Comparison of ENCODE assay signal across 1 fruit fly cellular context in the genomic region with DNA sequence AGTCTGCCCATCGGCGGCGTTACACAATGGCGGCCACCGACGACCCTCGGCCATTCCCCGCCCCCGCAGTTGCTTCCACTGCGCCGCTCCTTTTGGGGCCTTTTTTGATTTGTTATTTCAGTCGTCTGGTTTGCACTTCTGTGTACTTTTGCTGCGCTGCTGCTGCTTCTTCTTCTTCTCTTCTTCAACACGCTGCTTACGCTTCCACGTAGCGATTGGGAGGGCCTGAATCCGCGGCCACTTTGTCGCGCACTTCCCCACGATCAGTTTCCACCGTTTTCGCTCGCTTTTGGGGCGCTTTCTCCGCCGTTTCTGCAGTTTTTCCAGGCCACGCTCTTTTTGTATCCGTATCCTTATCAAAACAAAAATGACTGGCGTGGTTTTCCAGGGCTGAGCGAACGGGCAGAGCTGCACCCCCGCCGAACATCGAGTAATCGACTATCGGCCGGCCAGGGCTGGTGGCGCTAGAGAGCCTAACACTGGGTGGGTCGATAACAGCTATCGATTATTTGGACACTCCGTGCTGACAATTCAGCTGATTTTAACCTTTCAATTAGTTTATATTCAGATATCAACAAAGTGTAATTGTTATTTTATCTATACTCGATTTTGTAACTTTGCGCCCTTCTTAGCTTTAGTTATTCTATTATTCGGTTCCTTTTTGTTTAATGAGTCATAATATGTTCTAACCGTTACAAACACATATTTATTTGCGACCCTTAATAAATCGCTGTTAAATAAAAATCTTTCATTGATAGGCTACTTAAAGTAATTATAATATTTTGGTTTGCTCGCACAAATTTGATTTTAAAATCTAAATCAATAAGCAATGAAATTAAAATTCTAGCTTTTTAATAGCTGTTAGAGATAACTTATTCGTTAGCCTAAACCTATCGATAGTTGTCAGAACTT.
A peak's percentile ranks its signal among the peaks of the same experiment; 100 is the strongest.
TF ChIP-seq lines count a peak whose summit lies in the region.

A gene (minus strand): TSS at position 432 of the 912 bp plus-strand sequence.
A gene (plus strand): TSS at position 894 of the 912 bp plus-strand sequence.

TF ChIP-seq in whole organism, embryonic, 481 proteins besides CTCF, POLR2A, EP300 and RAD21 (continued from another document and continues in another):
- TF ChIP-seq esg (GFP tag; conservative IDR thresholded peaks at IDR 0.05; lab: Robert Waterston, UW) = no peak
- TF ChIP-seq Rx (GFP tag; IDR thresholded peaks at IDR 0.05; lab: Robert Waterston, UW) = no peak
- TF ChIP-seq PHDP (tag; optimal IDR thresholded peaks at IDR 0.05; lab: Kevin White, UChicago) = peak; percentile 29
- TF ChIP-seq Stat92E (GFP tag; optimal IDR thresholded peaks at IDR 0.05; lab: Kevin White, UChicago) = no peak
- TF ChIP-seq Asciz (GFP tag; optimal IDR thresholded peaks at IDR 0.05; lab: Kevin White, UChicago) = no peak
- no peak for TF ChIP-seq kah (GFP tag; optimal IDR thresholded peaks at IDR 0.05; lab: Kevin White, UChicago)
- peak; percentile 68 for TF ChIP-seq CG2129 (GFP tag; IDR thresholded peaks at IDR 0.05; lab: Robert Waterston, UW; ENCODE audit: partially characterized antibody)
- TF ChIP-seq HLH4C (GFP tag; IDR thresholded peaks at IDR 0.05; lab: Robert Waterston, UW; ENCODE audit: partially characterized antibody) = peak; percentile 82
- no peak for TF ChIP-seq Dfd (GFP tag; optimal IDR thresholded peaks at IDR 0.05; lab: Kevin White, UChicago)
- TF ChIP-seq Hsf (GFP tag; optimal IDR thresholded peaks at IDR 0.05; lab: Kevin White, UChicago) = peak; percentile 54
- TF ChIP-seq salm (tag; optimal IDR thresholded peaks at IDR 0.05; lab: Kevin White, UChicago) = no peak
- TF ChIP-seq CG34422 (GFP tag; IDR thresholded peaks at IDR 0.05; lab: Robert Waterston, UW) = peak; percentile 78
- TF ChIP-seq CG11398 (GFP tag; optimal IDR thresholded peaks at IDR 0.05; lab: Kevin White, UChicago) = no peak
- 0 out of 2 replicates have a peak, but pooled peaks have one; percentile 31 for TF ChIP-seq CG11696 (GFP tag; IDR thresholded peaks at IDR 0.05; lab: Robert Waterston, UW)
- TF ChIP-seq Drgx (GFP tag; IDR thresholded peaks at IDR 0.05; lab: Robert Waterston, UW) = no peak; the same call in 1 of the 2 replicates
- peak; percentile 49; the same call in 1 of the 2 replicates for TF ChIP-seq ranshi (GFP tag; IDR thresholded peaks at IDR 0.05; lab: Robert Waterston, UW)
- peak; percentile 49 for TF ChIP-seq CG12391 (tag; optimal IDR thresholded peaks at IDR 0.05; lab: Kevin White, UChicago)
- TF ChIP-seq fd3F (GFP tag; optimal IDR thresholded peaks at IDR 0.05; lab: Kevin White, UChicago) = no peak
- peak; percentile 76 for TF ChIP-seq slbo (GFP tag; IDR thresholded peaks at IDR 0.05; lab: Robert Waterston, UW)
- no peak for TF ChIP-seq dmrt99B (tag; optimal IDR thresholded peaks at IDR 0.05; lab: Kevin White, UChicago)
- peak; percentile 3 for TF ChIP-seq vfl (GFP tag; optimal IDR thresholded peaks at IDR 0.05; lab: Kevin White, UChicago)
- peak; percentile 28 for TF ChIP-seq klu (GFP tag; IDR thresholded peaks at IDR 0.05; lab: Robert Waterston, UW)
- TF ChIP-seq Deaf1 (tag; optimal IDR thresholded peaks at IDR 0.05; lab: Kevin White, UChicago) = no peak
- no peak for TF ChIP-seq CG15479 (GFP tag; optimal IDR thresholded peaks at IDR 0.05; lab: Kevin White, UChicago)
- TF ChIP-seq CG17328 (GFP tag; IDR thresholded peaks at IDR 0.05; lab: Robert Waterston, UW) = no peak
- TF ChIP-seq sisA (GFP tag; IDR thresholded peaks at IDR 0.05; lab: Robert Waterston, UW) = peak; percentile 33; the same call in 1 of the 2 replicates
- TF ChIP-seq Ets97D (GFP tag; optimal IDR thresholded peaks at IDR 0.05; lab: Kevin White, UChicago) = peak; percentile 93
- TF ChIP-seq CG17802 (tag; optimal IDR thresholded peaks at IDR 0.05; lab: Kevin White, UChicago) = no peak
- TF ChIP-seq Chrac-16 (GFP tag; optimal IDR thresholded peaks at IDR 0.05; lab: Kevin White, UChicago) = peak; percentile 21
- TF ChIP-seq z (GFP tag; IDR thresholded peaks at IDR 0.05; lab: Robert Waterston, UW) = no peak
- peak; percentile 83 for TF ChIP-seq ato (GFP tag; IDR thresholded peaks at IDR 0.05; lab: Robert Waterston, UW; ENCODE audit: partially characterized antibody)
- TF ChIP-seq CG12942 (GFP tag; optimal IDR thresholded peaks at IDR 0.05; lab: Kevin White, UChicago) = no peak
- TF ChIP-seq CG13123 (GFP tag; optimal IDR thresholded peaks at IDR 0.05; lab: Kevin White, UChicago) = no peak
- TF ChIP-seq CG1603 (tag; optimal IDR thresholded peaks at IDR 0.05; lab: Kevin White, UChicago) = no peak
- peak; percentile 92 for TF ChIP-seq Opbp (GFP tag; IDR thresholded peaks at IDR 0.05; lab: Robert Waterston, UW; ENCODE audit: partially characterized antibody)
- TF ChIP-seq CG17359 (tag; optimal IDR thresholded peaks at IDR 0.05; lab: Kevin White, UChicago) = peak; percentile 36
- peak; percentile 50 for TF ChIP-seq her (GFP tag; optimal IDR thresholded peaks at IDR 0.05; lab: Kevin White, UChicago)
- TF ChIP-seq trh (GFP tag; optimal IDR thresholded peaks at IDR 0.05; lab: Kevin White, UChicago) = no peak
- TF ChIP-seq CG3407 (GFP tag; optimal IDR thresholded peaks at IDR 0.05; lab: Kevin White, UChicago) = no peak
- peak; percentile 74 for TF ChIP-seq CG2120 (GFP tag; optimal IDR thresholded peaks at IDR 0.05; lab: Kevin White, UChicago)
- peak; percentile 2 for TF ChIP-seq CG12744 (GFP tag; optimal IDR thresholded peaks at IDR 0.05; lab: Kevin White, UChicago)
- no peak for TF ChIP-seq CG4707 (GFP tag; optimal IDR thresholded peaks at IDR 0.05; lab: Kevin White, UChicago)
- no peak for TF ChIP-seq cwo (GFP tag; optimal IDR thresholded peaks at IDR 0.05; lab: Kevin White, UChicago)
- peak; percentile 34 for TF ChIP-seq ind (GFP tag; optimal IDR thresholded peaks at IDR 0.05; lab: Kevin White, UChicago)
- no peak for TF ChIP-seq CG12219 (GFP tag; optimal IDR thresholded peaks at IDR 0.05; lab: Kevin White, UChicago)
- no peak for TF ChIP-seq wdn (GFP tag; IDR thresholded peaks at IDR 0.05; lab: Robert Waterston, UW)
- no peak for TF ChIP-seq CG7556 (GFP tag; optimal IDR thresholded peaks at IDR 0.05; lab: Kevin White, UChicago)
- no peak for TF ChIP-seq grn (GFP tag; optimal IDR thresholded peaks at IDR 0.05; lab: Kevin White, UChicago)
- no peak for TF ChIP-seq Nf-YB (GFP tag; optimal IDR thresholded peaks at IDR 0.05; lab: Kevin White, UChicago)
- TF ChIP-seq E2f1 (GFP tag; IDR thresholded peaks at IDR 0.05; lab: Robert Waterston, UW) = peak; percentile 25; the same call in 1 of the 2 replicates
- TF ChIP-seq lilli (GFP tag; optimal IDR thresholded peaks at IDR 0.05; lab: Kevin White, UChicago) = peak; percentile 63
- peak; percentile 72 for TF ChIP-seq inv (GFP tag; IDR thresholded peaks at IDR 0.05; lab: Robert Waterston, UW; ENCODE audit: partially characterized antibody)
- no peak for TF ChIP-seq twi (tag; optimal IDR thresholded peaks at IDR 0.05; lab: Kevin White, UChicago)
- TF ChIP-seq bcd (GFP tag; optimal IDR thresholded peaks at IDR 0.05; lab: Kevin White, UChicago) = peak; percentile 43
- peak; percentile 98 for TF ChIP-seq MESR4 (GFP tag; optimal IDR thresholded peaks at IDR 0.05; lab: Kevin White, UChicago)
- TF ChIP-seq Hmx (GFP tag; optimal IDR thresholded peaks at IDR 0.05; lab: Kevin White, UChicago) = peak; percentile 36
- TF ChIP-seq CG6175 (GFP tag; IDR thresholded peaks at IDR 0.05; lab: Robert Waterston, UW) = no peak
- peak; percentile 51 for TF ChIP-seq CG3847 (GFP tag; IDR thresholded peaks at IDR 0.05; lab: Robert Waterston, UW)
- TF ChIP-seq CG8944 (GFP tag; optimal IDR thresholded peaks at IDR 0.05; lab: Kevin White, UChicago) = peak; percentile 20
- peak; percentile 33 for TF ChIP-seq CG8089 (GFP tag; optimal IDR thresholded peaks at IDR 0.05; lab: Kevin White, UChicago)
- peak; percentile 41 for TF ChIP-seq CG18262 (tag; optimal IDR thresholded peaks at IDR 0.05; lab: Kevin White, UChicago)
- TF ChIP-seq exex (tag; optimal IDR thresholded peaks at IDR 0.05; lab: Kevin White, UChicago) = no peak
- peak; percentile 19 for TF ChIP-seq CG13424 (tag; optimal IDR thresholded peaks at IDR 0.05; lab: Kevin White, UChicago)
- no peak for TF ChIP-seq gem (tag; optimal IDR thresholded peaks at IDR 0.05; lab: Kevin White, UChicago)
- no peak for TF ChIP-seq D19B (GFP tag; optimal IDR thresholded peaks at IDR 0.05; lab: Kevin White, UChicago)
- no peak for TF ChIP-seq CG8388 (GFP tag; optimal IDR thresholded peaks at IDR 0.05; lab: Kevin White, UChicago)
- no peak for TF ChIP-seq CG13296 (GFP tag; optimal IDR thresholded peaks at IDR 0.05; lab: Kevin White, UChicago)
- no peak for TF ChIP-seq CG17568 (GFP tag; optimal IDR thresholded peaks at IDR 0.05; lab: Kevin White, UChicago)
- TF ChIP-seq Hmr (GFP tag; optimal IDR thresholded peaks at IDR 0.05; lab: Kevin White, UChicago) = peak; percentile 54
- peak; percentile 59 for TF ChIP-seq vvl (GFP tag; IDR thresholded peaks at IDR 0.05; lab: Robert Waterston, UW)
- TF ChIP-seq CG6791 (GFP tag; IDR thresholded peaks at IDR 0.05; lab: Robert Waterston, UW; ENCODE audit: partially characterized antibody) = peak; percentile 93
- peak; percentile 100 for TF ChIP-seq Dref (GFP tag; IDR thresholded peaks at IDR 0.05; lab: Robert Waterston, UW)
- peak; percentile 56 for TF ChIP-seq sug (tag; optimal IDR thresholded peaks at IDR 0.05; lab: Kevin White, UChicago)
- no peak for TF ChIP-seq lov (optimal IDR thresholded peaks at IDR 0.05; lab: Kevin White, UChicago)
- peak; percentile 56; the same call in 1 of the 3 replicates for TF ChIP-seq lov (GFP tag; IDR thresholded peaks at IDR 0.05; lab: Robert Waterston, UW)
- TF ChIP-seq B-H2 (GFP tag; optimal IDR thresholded peaks at IDR 0.05; lab: Kevin White, UChicago) = peak; percentile 8
- TF ChIP-seq bowl (GFP tag; IDR thresholded peaks at IDR 0.05; lab: Robert Waterston, UW) = no peak
- TF ChIP-seq Doc3 (GFP tag; IDR thresholded peaks at IDR 0.05; lab: Robert Waterston, UW; ENCODE audit: partially characterized antibody) = peak; percentile 48
- TF ChIP-seq nerfin-1 (tag; optimal IDR thresholded peaks at IDR 0.05; lab: Kevin White, UChicago) = peak; percentile 17
- TF ChIP-seq CG17829 (tag; optimal IDR thresholded peaks at IDR 0.05; lab: Kevin White, UChicago) = peak; percentile 57
- TF ChIP-seq chm (GFP tag; IDR thresholded peaks at IDR 0.05; lab: Robert Waterston, UW) = peak; percentile 57; the same call in 1 of the 2 replicates
- no peak for TF ChIP-seq CG18476 (GFP tag; optimal IDR thresholded peaks at IDR 0.05; lab: Kevin White, UChicago)
- TF ChIP-seq org-1 (GFP tag; optimal IDR thresholded peaks at IDR 0.05; lab: Kevin White, UChicago) = no peak
- peak; percentile 83; the same call in 2 of the 3 replicates for TF ChIP-seq knrl (GFP tag; IDR thresholded peaks at IDR 0.05; lab: Robert Waterston, UW; ENCODE audit: partially characterized antibody)
- no peak for TF ChIP-seq Poxn (GFP tag; IDR thresholded peaks at IDR 0.05; lab: Robert Waterston, UW)
- TF ChIP-seq CG15011 (GFP tag; optimal IDR thresholded peaks at IDR 0.05; lab: Kevin White, UChicago) = no peak
- peak; percentile 28 for TF ChIP-seq Mad (GFP tag; optimal IDR thresholded peaks at IDR 0.05; lab: Kevin White, UChicago)
- TF ChIP-seq CG1792 (GFP tag; optimal IDR thresholded peaks at IDR 0.05; lab: Kevin White, UChicago) = peak; percentile 7
- TF ChIP-seq Jarid2 (GFP tag; optimal IDR thresholded peaks at IDR 0.05; lab: Kevin White, UChicago) = peak; percentile 12
- 0 out of 2 replicates have a peak, but pooled peaks have one; percentile 44 for TF ChIP-seq rib (GFP tag; IDR thresholded peaks at IDR 0.05; lab: Robert Waterston, UW)
- peak; percentile 22 for TF ChIP-seq CG8924 (tag; optimal IDR thresholded peaks at IDR 0.05; lab: Kevin White, UChicago)
- no peak for TF ChIP-seq D (optimal IDR thresholded peaks at IDR 0.05; lab: Kevin White, UChicago)
- no peak for TF ChIP-seq D (GFP tag; optimal IDR thresholded peaks at IDR 0.05; lab: Kevin White, UChicago)
- no peak for TF ChIP-seq Hey (tag; optimal IDR thresholded peaks at IDR 0.05; lab: Kevin White, UChicago)
- no peak for TF ChIP-seq tap (tag; optimal IDR thresholded peaks at IDR 0.05; lab: Kevin White, UChicago)
- no peak for TF ChIP-seq sd (tag; optimal IDR thresholded peaks at IDR 0.05; lab: Kevin White, UChicago)
- TF ChIP-seq Optix (GFP tag; IDR thresholded peaks at IDR 0.05; lab: Robert Waterston, UW) = 0 out of 3 replicates have a peak, but pooled peaks have one; percentile 39
- TF ChIP-seq aop (GFP tag; IDR thresholded peaks at IDR 0.05; lab: Robert Waterston, UW) = 0 out of 2 replicates have a peak, but pooled peaks have one; percentile 37
- no peak for TF ChIP-seq NC2α (GFP tag; optimal IDR thresholded peaks at IDR 0.05; lab: Kevin White, UChicago)
- 0 out of 2 replicates have a peak, but pooled peaks have one; percentile 6 for TF ChIP-seq gt (GFP tag; IDR thresholded peaks at IDR 0.05; lab: Robert Waterston, UW)
- no peak for TF ChIP-seq slou (GFP tag; optimal IDR thresholded peaks at IDR 0.05; lab: Kevin White, UChicago)
- TF ChIP-seq Med (GFP tag; lab: Kevin White, UChicago) = peak; percentile 95
- TF ChIP-seq Gsc (GFP tag; IDR thresholded peaks at IDR 0.05; lab: Robert Waterston, UW) = no peak
- no peak for TF ChIP-seq sima (GFP tag; optimal IDR thresholded peaks at IDR 0.05; lab: Kevin White, UChicago)
- peak; percentile 62 for TF ChIP-seq stwl (tag; optimal IDR thresholded peaks at IDR 0.05; lab: Kevin White, UChicago)
- no peak for TF ChIP-seq CG6654 (GFP tag; optimal IDR thresholded peaks at IDR 0.05; lab: Kevin White, UChicago)
- TF ChIP-seq CG9932 (GFP tag; IDR thresholded peaks at IDR 0.05; lab: Robert Waterston, UW) = peak; percentile 84
- TF ChIP-seq wek (GFP tag; optimal IDR thresholded peaks at IDR 0.05; lab: Kevin White, UChicago) = peak; percentile 29
- TF ChIP-seq maf-S (GFP tag; optimal IDR thresholded peaks at IDR 0.05; lab: Kevin White, UChicago) = peak; percentile 49
- peak; percentile 19 for TF ChIP-seq grau (tag; optimal IDR thresholded peaks at IDR 0.05; lab: Kevin White, UChicago)
- TF ChIP-seq tio (GFP tag; optimal IDR thresholded peaks at IDR 0.05; lab: Kevin White, UChicago) = no peak
- peak; percentile 14 for TF ChIP-seq CG4854 (GFP tag; optimal IDR thresholded peaks at IDR 0.05; lab: Kevin White, UChicago)
- no peak for TF ChIP-seq HHEX (GFP tag; optimal IDR thresholded peaks at IDR 0.05; lab: Kevin White, UChicago)
- TF ChIP-seq CG7357 (GFP tag; IDR thresholded peaks at IDR 0.05; lab: Robert Waterston, UW) = no peak
- peak; percentile 77 for TF ChIP-seq MBD-R2 (GFP tag; IDR thresholded peaks at IDR 0.05; lab: Robert Waterston, UW)
- TF ChIP-seq sim (GFP tag; IDR thresholded peaks at IDR 0.05; lab: Robert Waterston, UW) = no peak
- peak; percentile 15 for TF ChIP-seq CG1233 (GFP tag; optimal IDR thresholded peaks at IDR 0.05; lab: Kevin White, UChicago)
- TF ChIP-seq Ssrp (tag; optimal IDR thresholded peaks at IDR 0.05; lab: Kevin White, UChicago) = no peak
- TF ChIP-seq dmrt11E (tag; optimal IDR thresholded peaks at IDR 0.05; lab: Kevin White, UChicago) = no peak
- TF ChIP-seq btn (GFP tag; optimal IDR thresholded peaks at IDR 0.05; lab: Kevin White, UChicago) = no peak
